Worm (Caenorhabditis elegans) whole organism, L3 larva: ENCODE measurements around the gene R12B2.7.
A peak's percentile ranks its signal among the peaks of the same experiment; 100 is the strongest.

Source experiments
- R02D3.7 ChIP-seq: fragments of 150-350 bp; optimal IDR thresholded peaks from 2 replicates; lab custom pipeline; 2014; ENCODE audit warnings: missing biosample characterization, missing genetic modification characterization
- aly-2 ChIP-seq: fragments of 150-350 bp; optimal IDR thresholded peaks from 2 replicates; lab custom pipeline; 2014; ENCODE audit warnings: missing biosample characterization, missing genetic modification characterization
- ceh-82 ChIP-seq: fragments of 150-350 bp; optimal IDR thresholded peaks from 2 replicates; lab custom pipeline; 2014; ENCODE audit warnings: missing biosample characterization, missing genetic modification characterization
- nhr-23 ChIP-seq: fragments of 150-350 bp; optimal IDR thresholded peaks from 2 replicates; lab custom pipeline; 2014; ENCODE audit warnings: missing biosample characterization, missing genetic modification reagents, missing genetic modification characterization
- nhr-25 ChIP-seq: sonication (generic microtip); optimal IDR thresholded peaks from 2 replicates; lab custom pipeline; 2017; ENCODE audit warnings: missing biosample characterization, missing genetic modification characterization
- unc-62 ChIP-seq: fragments of 150-350 bp; sonication (generic microtip); optimal IDR thresholded peaks from 4 replicates; lab custom pipeline; 2014; ENCODE audit warnings: missing biosample characterization, missing genetic modification reagents, missing genetic modification characterization
- ztf-11 ChIP-seq: fragments of 150-350 bp; optimal IDR thresholded peaks from 2 replicates; lab custom pipeline; 2014; ENCODE audit warnings: missing biosample characterization, missing genetic modification characterization

ce11 chrIII:5855637-5856179 lies 40.9 kb downstream of the R12B2.7 start, which contains the start of the genes cct-6 and alh-9:
- TF ChIP-seq nhr-23 (tag; lab: Kevin White, UChicago) (peak; percentile 79), nhr-25 (tag; lab: Kevin White, UChicago) (peak; percentile 71), aly-2 (tag; lab: Kevin White, UChicago) (no peak), unc-62 (GFP tag; lab: Kevin White, UChicago) (no peak), ztf-11 (tag; lab: Kevin White, UChicago) (no peak), ceh-82 (tag; lab: Kevin White, UChicago) (no peak), R02D3.7 (peak; percentile 94)
